Worm (Caenorhabditis elegans) whole organism, L3 larva: ENCODE results near the gene alg-4.

Source experiments
- ceh-16 ChIP-seq: sonication (generic microtip); optimal IDR thresholded peaks from 2 replicates; lab custom pipeline; 2017; ENCODE audit warnings: missing biosample characterization, missing genetic modification characterization
- nhr-76 ChIP-seq: fragments of 150-350 bp; sonication (generic microtip); optimal IDR thresholded peaks from 5 replicates; lab custom pipeline; 2014; ENCODE audit warnings: missing biosample characterization, missing genetic modification characterization
- sea-2 ChIP-seq: fragments of 150-350 bp; sonication (generic microtip); optimal IDR thresholded peaks from 4 replicates; lab custom pipeline; 2014; ENCODE audit warnings: missing biosample characterization, missing genetic modification reagents, missing genetic modification characterization
- unc-39 ChIP-seq: sonication (generic microtip); optimal IDR thresholded peaks from 4 replicates; lab custom pipeline; 2017; ENCODE audit warnings: missing biosample characterization, missing genetic modification characterization

DNA sequence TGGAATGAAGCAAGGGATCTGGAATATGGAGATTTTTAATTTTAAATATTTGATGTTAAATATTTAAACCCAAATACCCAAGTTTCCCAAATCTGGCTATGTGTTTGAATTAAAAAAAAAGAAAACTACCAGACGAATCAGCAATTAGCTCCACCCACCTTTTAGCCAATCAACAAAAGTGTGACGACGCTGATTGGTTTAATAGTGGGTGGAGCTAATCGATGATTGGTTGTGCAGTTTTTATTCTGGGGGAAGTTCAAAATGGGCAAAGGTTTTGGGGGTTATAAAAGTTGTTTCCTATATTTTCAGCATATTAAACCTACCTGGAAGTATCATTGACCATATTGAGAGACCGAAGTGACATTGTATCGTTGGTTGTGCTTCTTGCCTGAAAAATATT, 16.7 kb downstream of the alg-4 start:
- TF ChIP-seq unc-39 (tag; lab: Kevin White, UChicago) (no peak), sea-2 (GFP tag; lab: Kevin White, UChicago) (no peak), ceh-16 (tag; lab: Kevin White, UChicago) (no peak), nhr-76 (tag; lab: Kevin White, UChicago) (no peak)
